Worm (Caenorhabditis elegans): ENCODE results near the gene mgl-1.
A peak's percentile ranks its signal among the peaks of the same experiment; 100 is the strongest.

mgl-1 gene

ce11 chrX:9948963-9949362 is 27.1 kb downstream of the mgl-1 start, which contains the start of gene nas-37:
nas-37 (minus strand) TSS chrX:9949063.
- TF ChIP-seq flh-1 (GFP tag; optimal IDR thresholded peaks at IDR 0.05) (no peak), ces-1 (GFP tag; optimal IDR thresholded peaks at IDR 0.05) (no peak), unc-62 (GFP tag; optimal IDR thresholded peaks at IDR 0.05) (no peak), mab-5 (tag; optimal IDR thresholded peaks at IDR 0.05) (no peak), unc-39 (tag; optimal IDR thresholded peaks at IDR 0.05) (no peak), cnd-1 (tag; optimal IDR thresholded peaks at IDR 0.05) (no peak), unc-120 (tag; optimal IDR thresholded peaks at IDR 0.05; ENCODE audit: poor library complexity, severe bottlenecking) (no peak), nhr-2 (tag; optimal IDR thresholded peaks at IDR 0.05) (no peak), zip-8 (tag; optimal IDR thresholded peaks at IDR 0.05) (no peak), ham-2 (GFP tag; optimal IDR thresholded peaks at IDR 0.05) (no peak), ceh-39 (tag; optimal IDR thresholded peaks at IDR 0.05) (no peak)

- TF ChIP-seq lin-13 (tag; optimal IDR thresholded peaks at IDR 0.05): no peak
These were observed 27.6 kb downstream of the mgl-1 start for ce11 chrX:9948528-9948927.

ce11 chrX:9941379-9941778 is 34.7 kb downstream of the mgl-1 start:
- TF ChIP-seq lin-32 (GFP tag; optimal IDR thresholded peaks at IDR 0.05) (no peak), zip-8 (tag; optimal IDR thresholded peaks at IDR 0.05) (no peak), nhr-2 (tag; optimal IDR thresholded peaks at IDR 0.05) (no peak), ces-1 (GFP tag; optimal IDR thresholded peaks at IDR 0.05) (no peak), lsy-2 (tag; optimal IDR thresholded peaks at IDR 0.05) (no peak), unc-62 (GFP tag; optimal IDR thresholded peaks at IDR 0.05) (no peak), M03D4.4 (tag; optimal IDR thresholded peaks at IDR 0.05) (no peak), nhr-28 (tag; optimal IDR thresholded peaks at IDR 0.05) (no peak), hlh-1 (tag; optimal IDR thresholded peaks at IDR 0.05) (no peak), mab-5 (tag; optimal IDR thresholded peaks at IDR 0.05) (no peak), elt-3 (tag; optimal IDR thresholded peaks at IDR 0.05) (no peak), ceh-43 (GFP tag; optimal IDR thresholded peaks at IDR 0.05) (no peak), ceh-39 (tag; optimal IDR thresholded peaks at IDR 0.05) (no peak), cnd-1 (tag; optimal IDR thresholded peaks at IDR 0.05) (no peak), unc-39 (tag; optimal IDR thresholded peaks at IDR 0.05) (no peak), drap-1 (GFP tag; optimal IDR thresholded peaks at IDR 0.05) (no peak)

- TF ChIP-seq pha-4 (tag; optimal IDR thresholded peaks at IDR 0.05) (no peak), ceh-39 (tag; optimal IDR thresholded peaks at IDR 0.05) (no peak), tbx-8 (GFP tag; optimal IDR thresholded peaks at IDR 0.05) (no peak), nhr-237 (tag; optimal IDR thresholded peaks at IDR 0.05) (no peak), unc-39 (tag; optimal IDR thresholded peaks at IDR 0.05) (no peak), ham-2 (GFP tag; optimal IDR thresholded peaks at IDR 0.05) (no peak), M03D4.4 (tag; optimal IDR thresholded peaks at IDR 0.05) (no peak), sem-2 (GFP tag; optimal IDR thresholded peaks at IDR 0.05) (no peak), nhr-28 (tag; optimal IDR thresholded peaks at IDR 0.05) (no peak), unc-62 (GFP tag; optimal IDR thresholded peaks at IDR 0.05) (no peak)
These were observed 35.6 kb downstream of the mgl-1 start for ce11 chrX:9940524-9940923.

ce11 chrX:9938537-9938936 is 37.6 kb downstream of the mgl-1 start, which contains the start of the genes C17G1.5 and C17G1.14:
C17G1.5 (plus strand) TSS chrX:9938802.
C17G1.14 (plus strand) TSS chrX:9938813.
- TF ChIP-seq ham-2 (GFP tag; optimal IDR thresholded peaks at IDR 0.05) (no peak), ceh-83 (GFP tag; optimal IDR thresholded peaks at IDR 0.05) (no peak), lsy-2 (tag; optimal IDR thresholded peaks at IDR 0.05) (no peak), unc-39 (tag; optimal IDR thresholded peaks at IDR 0.05) (no peak), nhr-12 (tag; optimal IDR thresholded peaks at IDR 0.05) (no peak)

- TF ChIP-seq nhr-2 (tag; optimal IDR thresholded peaks at IDR 0.05) (no peak), ham-2 (GFP tag; optimal IDR thresholded peaks at IDR 0.05) (no peak), ceh-39 (tag; optimal IDR thresholded peaks at IDR 0.05) (no peak), elt-3 (tag; optimal IDR thresholded peaks at IDR 0.05) (no peak), zip-8 (tag; optimal IDR thresholded peaks at IDR 0.05) (peak; percentile 20), blmp-1 (tag; optimal IDR thresholded peaks at IDR 0.05) (no peak)
These were observed 38.0 kb downstream of the mgl-1 start for ce11 chrX:9938091-9938490.

- TF ChIP-seq blmp-1 (tag; optimal IDR thresholded peaks at IDR 0.05) (no peak), elt-1 (tag; optimal IDR thresholded peaks at IDR 0.05; ENCODE audit: borderline replicate concordance, insufficient read depth) (no peak), sptf-1 (tag; optimal IDR thresholded peaks at IDR 0.05) (no peak), M03D4.4 (tag; optimal IDR thresholded peaks at IDR 0.05) (no peak), unc-39 (tag; optimal IDR thresholded peaks at IDR 0.05) (no peak), ham-2 (GFP tag; optimal IDR thresholded peaks at IDR 0.05) (no peak), ceh-39 (tag; optimal IDR thresholded peaks at IDR 0.05) (no peak), mep-1 (tag; optimal IDR thresholded peaks at IDR 0.05) (no peak), cnd-1 (tag; optimal IDR thresholded peaks at IDR 0.05) (no peak), lsy-2 (tag; optimal IDR thresholded peaks at IDR 0.05) (no peak), hlh-1 (tag; optimal IDR thresholded peaks at IDR 0.05) (no peak), nhr-76 (tag; optimal IDR thresholded peaks at IDR 0.05) (no peak), sem-2 (GFP tag; optimal IDR thresholded peaks at IDR 0.05) (no peak), zip-8 (tag; optimal IDR thresholded peaks at IDR 0.05) (no peak), pha-4 (tag; optimal IDR thresholded peaks at IDR 0.05) (no peak), unc-62 (GFP tag; optimal IDR thresholded peaks at IDR 0.05) (no peak), nhr-2 (tag; optimal IDR thresholded peaks at IDR 0.05) (no peak)
These were observed 42.1 kb downstream of the mgl-1 start for ce11 chrX:9934009-9934323.
